Fruit fly (Drosophila melanogaster) whole organism, pupa: Measurements from ENCODE around the gene CG34293.
A peak's percentile ranks its signal among the peaks of the same experiment; 100 is the strongest.

Source experiments
- CG10348 ChIP-seq: fragments of 200-800 bp; sonication (Bioruptor generic); IDR thresholded peaks from 2 replicates; pipeline ENCODE4 v1.3.6; 2022; ENCODE audit warnings: missing biosample characterization, missing genetic modification characterization
- CG12605 ChIP-seq: fragments of 200-800 bp; sonication (Bioruptor generic); IDR thresholded peaks from 2 replicates; pipeline ENCODE4 v1.3.6; 2022; ENCODE audit warnings: missing biosample characterization, missing genetic modification characterization
- CG13204 ChIP-seq: fragments of 200-800 bp; sonication (Bioruptor generic); optimal IDR thresholded peaks from 2 replicates; lab custom pipeline; 2018; ENCODE audit warnings: missing biosample characterization, mild to moderate bottlenecking, missing genetic modification characterization, moderate library complexity
- CG14655 ChIP-seq: fragments of 200-800 bp; sonication (Bioruptor generic); optimal IDR thresholded peaks from 3 replicates; lab custom pipeline; 2017; ENCODE audit warnings: mild to moderate bottlenecking, missing biosample characterization, missing genetic modification reagents, missing genetic modification characterization
- CG15710 ChIP-seq: fragments of 200-800 bp; sonication (Bioruptor generic); optimal IDR thresholded peaks from 2 replicates; lab custom pipeline; 2018; ENCODE audit warnings: missing biosample characterization, mild to moderate bottlenecking, missing genetic modification characterization, moderate library complexity
- CG17806 ChIP-seq: fragments of 200-800 bp; sonication (Bioruptor generic); optimal IDR thresholded peaks from 2 replicates; lab custom pipeline; 2018; ENCODE audit warnings: missing biosample characterization, mild to moderate bottlenecking, missing genetic modification characterization, moderate library complexity
- CG32121 ChIP-seq: fragments of 200-800 bp; sonication (Bioruptor generic); IDR thresholded peaks from 2 replicates; pipeline ENCODE4 v1.3.6; 2022; ENCODE audit warnings: missing biosample characterization, missing genetic modification characterization
- CG34367 ChIP-seq: fragments of 200-800 bp; sonication (Bioruptor generic); optimal IDR thresholded peaks from 2 replicates; lab custom pipeline; 2018; ENCODE audit warnings: missing biosample characterization, mild to moderate bottlenecking, missing genetic modification characterization
- CG4496 ChIP-seq: fragments of 200-800 bp; sonication (Bioruptor generic); IDR thresholded peaks from 3 replicates; pipeline ENCODE4 v1.3.6; 2022; ENCODE audit warnings: missing biosample characterization, missing genetic modification characterization
- CG8159 ChIP-seq: fragments of 200-800 bp; sonication (Bioruptor generic); optimal IDR thresholded peaks from 3 replicates; lab custom pipeline; 2018; ENCODE audit warnings: missing biosample characterization, mild to moderate bottlenecking, missing genetic modification characterization, moderate library complexity
- CG8301 ChIP-seq: fragments of 200-800 bp; sonication (Bioruptor generic); optimal IDR thresholded peaks from 2 replicates; lab custom pipeline; 2018; ENCODE audit warnings: missing biosample characterization, mild to moderate bottlenecking, missing genetic modification characterization
- CG9948 ChIP-seq: fragments of 200-800 bp; sonication (Bioruptor generic); optimal IDR thresholded peaks from 2 replicates; lab custom pipeline; 2018; ENCODE audit warnings: missing biosample characterization, mild to moderate bottlenecking, missing genetic modification characterization, moderate library complexity
- D1 ChIP-seq: fragments of 200-800 bp; sonication (Bioruptor generic); optimal IDR thresholded peaks from 2 replicates; lab custom pipeline; 2018; ENCODE audit warnings: missing biosample characterization, mild to moderate bottlenecking, missing genetic modification characterization, moderate library complexity
- EcR ChIP-seq: fragments of 200-800 bp; sonication (Bioruptor generic); optimal IDR thresholded peaks from 3 replicates; lab custom pipeline; 2019; ENCODE audit warnings: missing biosample characterization, missing genetic modification characterization, mild to moderate bottlenecking, moderate library complexity, missing genetic modification reagents
- Ets98B ChIP-seq: fragments of 200-800 bp; sonication (Bioruptor generic); IDR thresholded peaks from 2 replicates; pipeline ENCODE4 v1.3.6; 2022; ENCODE audit warnings: missing biosample characterization, missing genetic modification characterization
- Pif1A ChIP-seq: fragments of 200-800 bp; sonication (Bioruptor generic); optimal IDR thresholded peaks from 3 replicates; lab custom pipeline; 2016; ENCODE audit warnings: missing biosample characterization, missing genetic modification characterization
- Pif1B ChIP-seq: fragments of 200-800 bp; sonication (Bioruptor generic); optimal IDR thresholded peaks from 3 replicates; lab custom pipeline; 2016; ENCODE audit warnings: missing biosample characterization, missing genetic modification characterization
- Snoo ChIP-seq: fragments of 200-800 bp; sonication (Bioruptor generic); optimal IDR thresholded peaks from 3 replicates; lab custom pipeline; 2017; ENCODE audit warnings: missing biosample characterization, mild to moderate bottlenecking, missing genetic modification characterization, inconsistent platforms
- fd96Ca ChIP-seq: fragments of 200-800 bp; sonication (Bioruptor generic); IDR thresholded peaks from 3 replicates; pipeline ENCODE4 v1.3.6; 2022; ENCODE audit warnings: missing biosample characterization, missing genetic modification characterization
- gl ChIP-seq: fragments of 200-800 bp; sonication (Bioruptor generic); optimal IDR thresholded peaks from 2 replicates; lab custom pipeline; 2018; ENCODE audit warnings: missing biosample characterization, mild to moderate bottlenecking, missing genetic modification characterization
- rn ChIP-seq: fragments of 200-800 bp; sonication (Bioruptor generic); IDR thresholded peaks from 2 replicates; pipeline ENCODE4 v1.3.6; 2022; ENCODE audit warnings: missing biosample characterization, missing genetic modification characterization

The CG34293 gene

DNA sequence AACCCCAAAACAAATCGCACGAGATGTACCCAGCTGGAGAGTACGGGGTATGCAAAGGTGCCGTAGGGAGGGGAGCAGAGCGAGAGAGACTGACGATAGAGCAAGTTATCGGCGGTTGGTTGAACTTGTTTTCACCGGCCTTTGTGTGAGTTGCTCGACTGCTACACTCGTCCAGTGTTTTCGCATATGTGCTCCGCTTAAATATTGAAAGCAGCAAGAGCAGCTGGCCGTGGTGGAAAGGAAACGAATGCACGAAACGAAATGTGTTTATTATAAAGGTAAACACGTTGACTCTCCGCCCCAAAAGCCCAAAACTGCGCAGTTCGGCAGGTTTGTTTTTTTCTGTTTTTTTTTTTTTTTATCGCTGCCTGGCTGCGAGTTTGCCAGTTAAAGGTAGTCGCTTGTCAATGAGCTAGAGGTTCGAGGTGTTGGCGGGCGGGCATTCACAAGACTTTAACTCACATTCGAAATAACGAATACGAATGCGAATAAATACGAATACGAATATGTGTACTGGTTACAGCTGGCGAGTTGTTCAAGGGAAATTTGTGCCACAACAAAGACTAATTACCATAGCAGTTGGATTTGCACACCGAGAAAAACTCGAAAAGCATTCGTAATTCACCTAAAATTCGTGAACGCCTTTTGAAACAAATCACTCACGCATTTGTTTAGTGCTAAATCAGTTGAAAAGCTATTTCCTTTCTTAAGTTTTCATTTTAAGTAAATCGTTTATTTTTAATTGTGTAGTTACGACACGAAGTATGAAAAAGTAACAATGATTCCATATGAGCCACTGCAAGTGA, 35.6 kb downstream of the CG34293 start:
- peak; percentile 88 for TF ChIP-seq CG4496
- peak; percentile 70 for TF ChIP-seq Snoo (tag; lab: Kevin White, UChicago)
- no peak for TF ChIP-seq CG8159 (tag; lab: Kevin White, UChicago)
- TF ChIP-seq rn (GFP tag; lab: Robert Waterston, UW): peak; percentile 59; the same call in 1 of the 2 replicates
- peak; percentile 68 for TF ChIP-seq Pif1B (GFP tag; lab: Kevin White, UChicago)
- TF ChIP-seq CG32121 (GFP tag; lab: Robert Waterston, UW): peak; percentile 73
- TF ChIP-seq EcR (GFP tag; lab: Kevin White, UChicago): peak; percentile 91
- TF ChIP-seq CG17806 (tag; lab: Kevin White, UChicago): peak; percentile 66
- no peak for TF ChIP-seq CG10348 (GFP tag; lab: Robert Waterston, UW)
- peak; percentile 73 for TF ChIP-seq fd96Ca (GFP tag; lab: Robert Waterston, UW)
- peak; percentile 78 for TF ChIP-seq Ets98B (GFP tag; lab: Robert Waterston, UW)
- peak; percentile 35 for TF ChIP-seq CG9948 (tag; lab: Kevin White, UChicago)
- no peak for TF ChIP-seq CG14655 (GFP tag; lab: Kevin White, UChicago)
- peak; percentile 57 for TF ChIP-seq CG8301 (tag; lab: Kevin White, UChicago)
- no peak for TF ChIP-seq D1 (tag; lab: Kevin White, UChicago)
- peak; percentile 86 for TF ChIP-seq Pif1A (GFP tag; lab: Kevin White, UChicago)
- TF ChIP-seq CG15710 (tag; lab: Kevin White, UChicago): peak; percentile 68
- peak; percentile 5 for TF ChIP-seq gl (tag; lab: Kevin White, UChicago)
- peak; percentile 45 for TF ChIP-seq CG34367 (tag; lab: Kevin White, UChicago)
- peak; percentile 61; the same call in 1 of the 2 replicates for TF ChIP-seq CG12605 (GFP tag; lab: Robert Waterston, UW)
- no peak for TF ChIP-seq CG13204

DNA sequence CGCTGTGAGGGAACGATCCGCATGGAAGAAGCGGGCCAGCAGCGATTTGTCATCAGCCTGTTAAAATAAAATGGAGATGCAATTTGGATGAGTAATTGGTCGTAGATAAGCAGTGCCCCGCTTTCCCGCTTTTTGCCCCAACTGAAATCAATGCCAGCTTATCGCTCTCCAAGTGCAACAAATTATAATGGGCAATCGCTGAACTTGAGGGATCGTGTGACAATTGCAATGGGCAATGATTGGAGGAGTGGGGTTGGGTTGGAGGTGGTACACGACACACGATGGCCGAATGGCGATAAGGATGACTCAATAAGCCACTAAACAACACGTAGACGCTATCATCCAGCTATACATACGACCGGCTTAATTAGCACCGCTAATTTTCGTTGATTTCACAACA, 36.7 kb downstream of the CG34293 start:
- TF ChIP-seq CG12605 (GFP tag; lab: Robert Waterston, UW): no peak
- no peak for TF ChIP-seq gl (tag; lab: Kevin White, UChicago)
- TF ChIP-seq CG10348 (GFP tag; lab: Robert Waterston, UW): no peak
- no peak for TF ChIP-seq CG4496
- TF ChIP-seq CG8159 (tag; lab: Kevin White, UChicago): no peak
- TF ChIP-seq, all 21 proteins: peak for 0

DNA sequence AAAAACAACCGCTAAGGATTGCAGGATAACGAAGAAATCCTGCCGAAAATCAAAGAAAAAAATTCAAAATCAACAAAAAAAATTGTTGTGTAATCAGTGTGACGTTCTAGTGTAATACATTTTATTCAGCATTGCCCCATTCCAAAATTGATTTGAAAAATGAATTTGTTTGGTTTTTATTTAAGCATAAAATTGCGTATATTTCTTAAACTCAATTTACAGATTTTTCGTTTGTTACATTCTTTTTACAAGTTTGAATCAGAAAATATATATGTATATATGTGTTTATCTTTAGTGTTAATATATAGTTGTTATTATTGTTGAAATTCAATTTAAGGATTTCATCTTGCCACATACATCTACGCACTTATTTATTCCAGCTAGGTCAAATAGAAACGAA, 40.8 kb downstream of the CG34293 start, which contains the start of gene CG6059:
Gene CG6059, minus strand, starts transcription at position 101 of the 400 bp plus-strand sequence.
- TF ChIP-seq CG10348 (GFP tag; lab: Robert Waterston, UW): no peak
- no peak for TF ChIP-seq CG8159 (tag; lab: Kevin White, UChicago)
- TF ChIP-seq CG15710 (tag; lab: Kevin White, UChicago): no peak
- no peak for TF ChIP-seq CG12605 (GFP tag; lab: Robert Waterston, UW)
- TF ChIP-seq Ets98B (GFP tag; lab: Robert Waterston, UW): no peak
- no peak for TF ChIP-seq Pif1B (GFP tag; lab: Kevin White, UChicago)
- no peak for TF ChIP-seq Pif1A (GFP tag; lab: Kevin White, UChicago)
- TF ChIP-seq CG4496: no peak
- no peak for TF ChIP-seq CG8301 (tag; lab: Kevin White, UChicago)
- no peak for TF ChIP-seq CG9948 (tag; lab: Kevin White, UChicago)
- TF ChIP-seq CG17806 (tag; lab: Kevin White, UChicago): no peak
- no peak for TF ChIP-seq fd96Ca (GFP tag; lab: Robert Waterston, UW)

DNA sequence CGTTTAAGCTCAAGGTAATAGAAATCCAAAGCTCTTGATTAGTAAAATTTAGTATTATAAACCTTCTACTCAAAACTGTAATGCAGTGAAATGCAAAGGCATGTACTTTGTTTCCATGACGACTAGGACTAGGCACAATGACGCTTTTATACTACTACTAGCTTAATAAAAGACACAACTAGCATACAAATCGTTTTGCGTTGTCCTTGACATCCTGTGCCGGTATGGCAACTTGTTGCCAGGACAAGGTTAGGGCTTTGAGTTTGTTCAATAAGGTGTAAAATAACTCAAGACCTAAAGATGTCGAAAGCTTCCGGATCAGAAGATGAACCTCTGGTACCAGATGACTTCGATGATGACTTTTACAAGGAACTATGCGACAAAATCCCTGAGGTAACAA, 47.0 kb downstream of the CG34293 start, which contains the start of gene CG5882:
Gene CG5882, plus strand, starts transcription at position 301 of the 400 bp plus-strand sequence.
- TF ChIP-seq gl (tag; lab: Kevin White, UChicago) (no peak), Snoo (tag; lab: Kevin White, UChicago) (no peak), CG10348 (GFP tag; lab: Robert Waterston, UW) (no peak), Ets98B (GFP tag; lab: Robert Waterston, UW) (no peak), CG9948 (tag; lab: Kevin White, UChicago) (no peak), rn (GFP tag; lab: Robert Waterston, UW) (no peak), CG32121 (GFP tag; lab: Robert Waterston, UW) (no peak), Pif1B (GFP tag; lab: Kevin White, UChicago) (no peak), CG12605 (GFP tag; lab: Robert Waterston, UW) (no peak), CG4496 (no peak), fd96Ca (GFP tag; lab: Robert Waterston, UW) (no peak)

DNA sequence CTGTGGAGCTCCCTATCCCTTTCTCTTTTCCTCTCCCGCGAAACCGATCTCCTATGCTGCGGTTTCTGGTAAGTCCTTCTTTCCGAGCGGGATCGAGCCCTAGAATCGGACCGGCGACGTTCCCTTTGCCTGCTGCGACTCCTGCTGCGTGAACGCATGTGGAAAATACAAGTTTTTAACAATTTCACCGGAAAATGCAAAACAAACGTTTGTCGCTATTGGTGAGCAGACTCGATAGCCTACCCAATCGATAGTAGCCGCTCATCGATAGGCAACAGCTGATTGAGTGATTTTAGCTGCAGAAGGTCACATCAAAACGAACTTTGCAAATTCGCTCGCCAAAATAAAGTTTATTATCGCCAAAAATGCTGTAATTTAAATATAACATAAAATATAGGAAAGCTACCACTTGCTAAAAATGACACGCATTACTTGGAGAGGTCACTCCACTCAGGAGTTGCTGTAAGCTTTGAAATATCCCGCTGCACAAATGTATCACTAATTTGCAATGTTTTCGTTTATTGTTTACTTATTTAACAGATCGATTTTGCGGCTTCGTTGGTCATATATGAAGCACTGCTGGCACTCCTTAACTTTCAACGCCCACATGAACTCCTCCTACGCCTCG, 48.8 kb downstream of the CG34293 start, which contains the start of the genes CG6066 and CG5880:
Gene CG6066, minus strand, starts transcription at position 243 of the 628 bp plus-strand sequence.
Gene CG5880, plus strand, starts transcription at position 281 of the 628 bp plus-strand sequence.
- TF ChIP-seq D1 (tag; lab: Kevin White, UChicago) (no peak), Pif1B (GFP tag; lab: Kevin White, UChicago) (no peak), CG8301 (tag; lab: Kevin White, UChicago) (no peak), CG12605 (GFP tag; lab: Robert Waterston, UW) (no peak), Ets98B (GFP tag; lab: Robert Waterston, UW) (no peak), CG15710 (tag; lab: Kevin White, UChicago) (no peak), CG9948 (tag; lab: Kevin White, UChicago) (no peak), Snoo (tag; lab: Kevin White, UChicago) (no peak), CG17806 (tag; lab: Kevin White, UChicago) (no peak), EcR (GFP tag; lab: Kevin White, UChicago) (no peak), CG13204 (no peak), CG32121 (GFP tag; lab: Robert Waterston, UW) (no peak), rn (GFP tag; lab: Robert Waterston, UW) (no peak), CG8159 (tag; lab: Kevin White, UChicago) (no peak)
